Worm (Caenorhabditis elegans): ENCODE measurements around the gene F23H12.5.

ce11 chrV:12310256-12310655, 48.2 kb upstream of the F23H12.5 start, which contains the start of gene hpo-30:
- TF ChIP-seq mdl-1 (tag; optimal IDR thresholded peaks at IDR 0.05), result no peak
- TF ChIP-seq nhr-25 (tag; optimal IDR thresholded peaks at IDR 0.05), result no peak
- no peak for TF ChIP-seq mab-5 (tag; optimal IDR thresholded peaks at IDR 0.05)
- no peak for TF ChIP-seq ZK546.5 (tag; optimal IDR thresholded peaks at IDR 0.05)
- no peak for TF ChIP-seq nhr-11 (tag; optimal IDR thresholded peaks at IDR 0.05)
- no peak for TF ChIP-seq ztf-4 (tag; optimal IDR thresholded peaks at IDR 0.05)
- no peak for TF ChIP-seq elt-3 (tag; optimal IDR thresholded peaks at IDR 0.05)
- TF ChIP-seq aly-2 (tag; optimal IDR thresholded peaks at IDR 0.05), result no peak
- TF ChIP-seq egl-27 (tag; optimal IDR thresholded peaks at IDR 0.05), result no peak
